Worm (Caenorhabditis elegans) whole organism, L4/young adult: ENCODE measurements around the gene abcf-2.

ENCODE experiments used
- W03F9.2 ChIP-seq: fragments of 150-350 bp; optimal IDR thresholded peaks from 2 replicates; lab custom pipeline; 2014; ENCODE audit warnings: missing biosample characterization, missing genetic modification characterization
- him-1 ChIP-seq: sonication (generic microtip); optimal IDR thresholded peaks from 2 replicates; lab custom pipeline; 2016; ENCODE audit warnings: missing genotype, missing genetic modification reagents, missing genetic modification characterization, missing compliant biosample characterization

- TF ChIP-seq him-1 (tag; lab: Kevin White, UChicago) (peak; percentile 38), W03F9.2 (peak; percentile 88)
Observed at ce11 chrIII:13462965-13463783, 1.1 kb upstream of the abcf-2 start, which contains the start of gene ant-1.1.
